Fruit fly (Drosophila melanogaster): ENCODE results near the gene CCT4.
A peak's percentile ranks its signal among the peaks of the same experiment; 100 is the strongest.

The CCT4 gene

dm6 chr2L:12700381-12700963, 7.7 kb upstream of the CCT4 start, which contains the start of gene CG17036 (continued):
- TF ChIP-seq Sry-δ (GFP tag; optimal IDR thresholded peaks at IDR 0.05) (no peak), fd96Cb (tag; optimal IDR thresholded peaks at IDR 0.05) (no peak), fd3F (GFP tag; optimal IDR thresholded peaks at IDR 0.05) (no peak), CG2875 (GFP tag; optimal IDR thresholded peaks at IDR 0.05) (no peak), CG5180 (GFP tag; optimal IDR thresholded peaks at IDR 0.05) (no peak), tin (GFP tag; optimal IDR thresholded peaks at IDR 0.05) (no peak), Atf3 (GFP tag; optimal IDR thresholded peaks at IDR 0.05) (no peak), Camta (GFP tag; optimal IDR thresholded peaks at IDR 0.05) (no peak), lmd (GFP tag; IDR thresholded peaks at IDR 0.05) (no peak), CG13287 (GFP tag; IDR thresholded peaks at IDR 0.05; ENCODE audit: partially characterized antibody) (0 out of 2 replicates have a peak, but pooled peaks have one; percentile 19), exex (tag; optimal IDR thresholded peaks at IDR 0.05) (no peak), CG18262 (tag; optimal IDR thresholded peaks at IDR 0.05) (peak; percentile 42), NFAT (GFP tag; IDR thresholded peaks at IDR 0.05) (peak; percentile 57; the same call in 1 of the 2 replicates), CG4282 (GFP tag; optimal IDR thresholded peaks at IDR 0.05) (no peak), CG9609 (GFP tag; optimal IDR thresholded peaks at IDR 0.05) (no peak), salm (tag; optimal IDR thresholded peaks at IDR 0.05) (no peak), corto (GFP tag; optimal IDR thresholded peaks at IDR 0.05) (no peak), her (GFP tag; optimal IDR thresholded peaks at IDR 0.05) (no peak), unc-4 (GFP tag; IDR thresholded peaks at IDR 0.05; ENCODE audit: partially characterized antibody) (no peak), CG10979 (tag; optimal IDR thresholded peaks at IDR 0.05) (no peak), CG34224 (GFP tag; IDR thresholded peaks at IDR 0.05; ENCODE audit: partially characterized antibody) (no peak), HmgZ (tag; optimal IDR thresholded peaks at IDR 0.05) (no peak), CG15011 (GFP tag; optimal IDR thresholded peaks at IDR 0.05) (peak; percentile 5), ap (GFP tag; IDR thresholded peaks at IDR 0.05) (no peak), da (GFP tag; optimal IDR thresholded peaks at IDR 0.05) (no peak), CG13775 (GFP tag; optimal IDR thresholded peaks at IDR 0.05) (peak; percentile 47), CG10431 (GFP tag; optimal IDR thresholded peaks at IDR 0.05) (no peak), en (GFP tag; optimal IDR thresholded peaks at IDR 0.05) (no peak), bowl (GFP tag; IDR thresholded peaks at IDR 0.05) (no peak), prd (optimal IDR thresholded peaks at IDR 0.05) (no peak), prd (GFP tag; IDR thresholded peaks at IDR 0.05) (peak; percentile 37; the same call in 1 of the 3 replicates), gro (GFP tag; optimal IDR thresholded peaks at IDR 0.05) (no peak), ac (GFP tag; optimal IDR thresholded peaks at IDR 0.05) (no peak), GATAe (GFP tag; conservative IDR thresholded peaks at IDR 0.05) (no peak), knrl (GFP tag; IDR thresholded peaks at IDR 0.05; ENCODE audit: partially characterized antibody) (no peak), CG9797 (GFP tag; optimal IDR thresholded peaks at IDR 0.05) (no peak), gsb (GFP tag; IDR thresholded peaks at IDR 0.05) (no peak), disco-r (GFP tag; optimal IDR thresholded peaks at IDR 0.05) (no peak), D19A (tag; optimal IDR thresholded peaks at IDR 0.05) (peak; percentile 1), CG4707 (GFP tag; optimal IDR thresholded peaks at IDR 0.05) (no peak), p53 (GFP tag; optimal IDR thresholded peaks at IDR 0.05) (no peak), sug (tag; optimal IDR thresholded peaks at IDR 0.05) (peak; percentile 18), E2f1 (GFP tag; IDR thresholded peaks at IDR 0.05) (0 out of 2 replicates have a peak, but pooled peaks have one; percentile 15), crc (GFP tag; optimal IDR thresholded peaks at IDR 0.05) (no peak), bsh (GFP tag; optimal IDR thresholded peaks at IDR 0.05) (no peak), CG18764 (GFP tag; optimal IDR thresholded peaks at IDR 0.05) (no peak), CG2889 (GFP tag; IDR thresholded peaks at IDR 0.05) (no peak), ERR (GFP tag; optimal IDR thresholded peaks at IDR 0.05) (no peak), ssp (GFP tag; IDR thresholded peaks at IDR 0.05) (no peak), CG12236 (GFP tag; optimal IDR thresholded peaks at IDR 0.05) (no peak), CG6854 (GFP tag; optimal IDR thresholded peaks at IDR 0.05) (no peak)

Measured in whole organism, embryonic.